Worm (Caenorhabditis elegans) whole organism, L1 larva: Measurements from ENCODE around the gene sup-18.
A peak's percentile ranks its signal among the peaks of the same experiment; 100 is the strongest.

Source experiments
- C04F5.9 ChIP-seq: sonication (generic microtip); optimal IDR thresholded peaks from 2 replicates; lab custom pipeline; 2016; ENCODE audit warnings: missing genetic modification characterization, missing compliant biosample characterization
- C16A3.4 ChIP-seq: fragments of 150-350 bp; optimal IDR thresholded peaks from 2 replicates; lab custom pipeline; 2014; ENCODE audit warnings: missing biosample characterization, missing genetic modification characterization
- C34B4.2 ChIP-seq: sonication (generic microtip); optimal IDR thresholded peaks from 2 replicates; lab custom pipeline; 2017; ENCODE audit warnings: mild to moderate bottlenecking, missing genetic modification characterization, missing compliant biosample characterization
- F16B12.6 ChIP-seq: fragments of 150-350 bp; optimal IDR thresholded peaks from 2 replicates; lab custom pipeline; 2014; ENCODE audit warnings: missing biosample characterization, missing genetic modification characterization
- Y116A8C.19 ChIP-seq: sonication (generic microtip); optimal IDR thresholded peaks from 2 replicates; lab custom pipeline; 2016; ENCODE audit warnings: missing compliant biosample characterization, missing genetic modification characterization, borderline replicate concordance
- aha-1 ChIP-seq: fragments of 150-350 bp; optimal IDR thresholded peaks from 2 replicates; lab custom pipeline; 2014; ENCODE audit warnings: missing biosample characterization, missing genetic modification characterization
- alr-1 ChIP-seq: fragments of 200-800 bp; sonication (Bioruptor generic); optimal IDR thresholded peaks from 2 replicates; lab custom pipeline; 2018; ENCODE audit warnings: borderline replicate concordance, mild to moderate bottlenecking, missing genetic modification characterization, missing compliant biosample characterization
- ceh-8 ChIP-seq: fragments of 200-800 bp; sonication (Bioruptor generic); optimal IDR thresholded peaks from 2 replicates; lab custom pipeline; 2018; ENCODE audit warnings: mild to moderate bottlenecking, missing genetic modification characterization, moderate library complexity, missing compliant biosample characterization
- ceh-82 ChIP-seq, 3 experiments: fragments of 150-350 bp in 1 of 3; sonication (generic microtip) in 2 of 3; optimal IDR thresholded peaks; 2 replicates each; lab custom pipeline; 2014 to 2017; ENCODE audit warnings: missing biosample characterization in 3 of 3, missing genetic modification characterization in 3 of 3
- dpl-1 ChIP-seq, 3 experiments: fragments of 150-350 bp in 2 of 3; sonication (generic microtip) in 1 of 3; optimal IDR thresholded peaks; 2 replicates each; lab custom pipeline; 2014 to 2017; ENCODE audit warnings: missing biosample characterization in 3 of 3, missing genetic modification characterization in 3 of 3, missing genetic modification reagents in 3 of 3
- dsc-1 ChIP-seq: sonication (generic microtip); optimal IDR thresholded peaks from 2 replicates; lab custom pipeline; 2016; ENCODE audit warnings: mild to moderate bottlenecking, missing genetic modification characterization, missing compliant biosample characterization
- efl-1 ChIP-seq, 4 experiments: fragments of 150-350 bp; optimal IDR thresholded peaks in 3 of 4; peaks in 1 of 4; 1 replicate in 1 of 4; 2 replicates in 3 of 4; lab custom pipeline; 2014; ENCODE audit warnings: missing biosample characterization in 2 of 4, missing genetic modification characterization in 2 of 4, missing genetic modification reagents in 2 of 4
- efl-3 ChIP-seq: fragments of 200-800 bp; sonication (Bioruptor generic); optimal IDR thresholded peaks from 2 replicates; lab custom pipeline; 2018; ENCODE audit warnings: mild to moderate bottlenecking, missing genetic modification characterization, missing compliant biosample characterization
- elt-2 ChIP-seq: sonication (generic microtip); optimal IDR thresholded peaks from 2 replicates; lab custom pipeline; 2016; ENCODE audit warnings: missing genetic modification characterization, mild to moderate bottlenecking, inconsistent platforms, missing compliant biosample characterization, missing genetic modification reagents
- elt-3 ChIP-seq, 6 experiments: fragments of 150-350 bp in 1 of 6; sonication (generic microtip); optimal IDR thresholded peaks; 2 replicates each; lab custom pipeline; 2017 to 2018; ENCODE audit warnings: missing biosample characterization in 6 of 6, missing genetic modification characterization in 6 of 6, inconsistent platforms in 1 of 6
- ets-5 ChIP-seq: fragments of 200-800 bp; sonication (Bioruptor generic); IDR thresholded peaks from 2 replicates; pipeline ENCODE4 v1.3.6; 2022; ENCODE audit warnings: missing genetic modification characterization, missing compliant biosample characterization
- fkh-10 ChIP-seq: sonication (generic microtip); optimal IDR thresholded peaks from 2 replicates; lab custom pipeline; 2017; ENCODE audit warnings: missing biosample characterization, missing genetic modification reagents, missing genetic modification characterization
- fos-1 ChIP-seq: fragments of 150-350 bp; optimal IDR thresholded peaks from 2 replicates; lab custom pipeline; 2014; ENCODE audit warnings: missing biosample characterization, missing genetic modification characterization
- grh-1 ChIP-seq: fragments of 200-800 bp; sonication (Bioruptor generic); IDR thresholded peaks from 2 replicates; pipeline ENCODE4 v1.3.6; 2022; ENCODE audit warnings: missing genetic modification reagents, missing genetic modification characterization, missing compliant biosample characterization
- hlh-17 ChIP-seq: fragments of 200-800 bp; sonication (Bioruptor generic); optimal IDR thresholded peaks from 2 replicates; lab custom pipeline; 2018; ENCODE audit warnings: missing genetic modification characterization, mild to moderate bottlenecking, missing compliant biosample characterization, moderate library complexity, borderline replicate concordance
- hlh-4 ChIP-seq: sonication (generic microtip); optimal IDR thresholded peaks from 2 replicates; lab custom pipeline; 2016; ENCODE audit warnings: mild to moderate bottlenecking, missing genetic modification characterization, missing compliant biosample characterization
- isw-1 ChIP-seq: fragments of 200-800 bp; sonication (Bioruptor generic); IDR thresholded peaks from 2 replicates; pipeline ENCODE4 v1.3.6; 2022; ENCODE audit warnings: missing genetic modification characterization, missing compliant biosample characterization
- jun-1 ChIP-seq: fragments of 150-350 bp; optimal IDR thresholded peaks from 2 replicates; lab custom pipeline; 2014; ENCODE audit warnings: missing biosample characterization, missing genetic modification reagents, missing genetic modification characterization
- lin-14 ChIP-seq: fragments of 200-800 bp; sonication (Bioruptor generic); optimal IDR thresholded peaks from 2 replicates; lab custom pipeline; 2018; ENCODE audit warnings: mild to moderate bottlenecking, missing genetic modification characterization, moderate library complexity, missing compliant biosample characterization
- lin-35 ChIP-seq, 2 experiments: fragments of 150-350 bp; optimal IDR thresholded peaks; 2 replicates each; lab custom pipeline; 2014; ENCODE audit warnings: missing biosample characterization in 2 of 2, missing genetic modification characterization in 2 of 2, missing genetic modification reagents in 2 of 2
- lin-39 ChIP-seq: fragments of 150-350 bp; optimal IDR thresholded peaks from 2 replicates; lab custom pipeline; 2014; ENCODE audit warnings: missing biosample characterization, missing genetic modification reagents, missing genetic modification characterization
- lsy-2 ChIP-seq, 2 experiments: fragments of 150-350 bp; optimal IDR thresholded peaks; 2 replicates each; lab custom pipeline; 2014; ENCODE audit warnings: missing biosample characterization in 2 of 2, missing genetic modification characterization in 2 of 2
- mdl-1 ChIP-seq, 2 experiments: fragments of 150-350 bp; optimal IDR thresholded peaks; 2 replicates each; lab custom pipeline; 2014 to 2017; ENCODE audit warnings: missing biosample characterization in 2 of 2, missing genetic modification characterization in 2 of 2, inconsistent platforms in 1 of 2
- mef-2 ChIP-seq: fragments of 150-350 bp; optimal IDR thresholded peaks from 2 replicates; lab custom pipeline; 2014; ENCODE audit warnings: missing biosample characterization, missing genetic modification characterization
- nhr-11 ChIP-seq: fragments of 150-350 bp; optimal IDR thresholded peaks from 2 replicates; lab custom pipeline; 2014; ENCODE audit warnings: missing biosample characterization, missing genetic modification characterization
- nhr-19 ChIP-seq: fragments of 200-800 bp; sonication (Bioruptor generic); conservative IDR thresholded peaks from 2 replicates; pipeline ENCODE4 v1.3.6; 2022; ENCODE audit warnings: missing genetic modification characterization, missing compliant biosample characterization
- nhr-20 ChIP-seq: sonication (generic microtip); optimal IDR thresholded peaks from 2 replicates; lab custom pipeline; 2016; ENCODE audit warnings: mild to moderate bottlenecking, missing genetic modification characterization, missing compliant biosample characterization
- nhr-237 ChIP-seq: fragments of 150-350 bp; optimal IDR thresholded peaks from 2 replicates; lab custom pipeline; 2014; ENCODE audit warnings: missing biosample characterization, missing genetic modification characterization
- nhr-28 ChIP-seq: fragments of 150-350 bp; optimal IDR thresholded peaks from 2 replicates; lab custom pipeline; 2014; ENCODE audit warnings: missing biosample characterization, missing genetic modification characterization
- nhr-47 ChIP-seq: sonication (generic microtip); optimal IDR thresholded peaks from 2 replicates; lab custom pipeline; 2016; ENCODE audit warnings: mild to moderate bottlenecking, missing genetic modification characterization, moderate library complexity, missing compliant biosample characterization
- nhr-76 ChIP-seq: sonication (generic microtip); optimal IDR thresholded peaks from 2 replicates; lab custom pipeline; 2017; ENCODE audit warnings: missing biosample characterization, missing genetic modification characterization
- nhr-77 ChIP-seq: fragments of 150-350 bp; optimal IDR thresholded peaks from 2 replicates; lab custom pipeline; 2014; ENCODE audit warnings: missing biosample characterization, missing genetic modification characterization
- nhr-90 ChIP-seq: sonication (generic microtip); optimal IDR thresholded peaks from 2 replicates; lab custom pipeline; 2016; ENCODE audit warnings: mild to moderate bottlenecking, missing genetic modification characterization, missing compliant biosample characterization; ENCODE audit not compliant: poor library complexity
- pag-3 ChIP-seq: sonication (generic microtip); optimal IDR thresholded peaks from 2 replicates; lab custom pipeline; 2017; ENCODE audit warnings: missing genetic modification characterization, mild to moderate bottlenecking, missing compliant biosample characterization, antibody characterized with exemption, borderline replicate concordance; ENCODE audit not compliant: insufficient read depth
- pqm-1 ChIP-seq: sonication (generic microtip); optimal IDR thresholded peaks from 3 replicates; lab custom pipeline; 2017; ENCODE audit warnings: missing biosample characterization, missing genetic modification characterization
- rnt-1 ChIP-seq: sonication (generic microtip); optimal IDR thresholded peaks from 2 replicates; lab custom pipeline; 2016; ENCODE audit warnings: mild to moderate bottlenecking, missing genetic modification characterization, moderate library complexity, missing compliant biosample characterization
- snpc-4 ChIP-seq: fragments of 150-350 bp; optimal IDR thresholded peaks from 2 replicates; lab custom pipeline; 2014; ENCODE audit warnings: missing biosample characterization, missing genetic modification characterization
- sox-4 ChIP-seq: sonication (generic microtip); optimal IDR thresholded peaks from 2 replicates; lab custom pipeline; 2016; ENCODE audit warnings: missing genetic modification characterization, missing compliant biosample characterization
- swsn-7 ChIP-seq: sonication (generic microtip); optimal IDR thresholded peaks from 2 replicates; lab custom pipeline; 2016; ENCODE audit warnings: missing genetic modification characterization, missing compliant biosample characterization
- tlp-1 ChIP-seq: fragments of 150-350 bp; optimal IDR thresholded peaks from 2 replicates; lab custom pipeline; 2014; ENCODE audit warnings: missing biosample characterization, missing genetic modification characterization
- unc-130 ChIP-seq: fragments of 150-350 bp; optimal IDR thresholded peaks from 2 replicates; lab custom pipeline; 2017; ENCODE audit warnings: missing biosample characterization, missing genetic modification characterization, inconsistent platforms
- unc-30 ChIP-seq: sonication (generic microtip); optimal IDR thresholded peaks from 2 replicates; lab custom pipeline; 2017; ENCODE audit warnings: missing biosample characterization, missing genetic modification characterization
- unc-62 ChIP-seq: fragments of 150-350 bp; optimal IDR thresholded peaks from 2 replicates; lab custom pipeline; 2014; ENCODE audit warnings: missing biosample characterization, missing genetic modification reagents, missing genetic modification characterization
- zag-1 ChIP-seq: fragments of 150-350 bp; optimal IDR thresholded peaks from 2 replicates; lab custom pipeline; 2014; ENCODE audit warnings: missing biosample characterization, missing genetic modification characterization
- zip-4 ChIP-seq: fragments of 200-800 bp; sonication (Bioruptor generic); optimal IDR thresholded peaks from 2 replicates; lab custom pipeline; 2018; ENCODE audit warnings: mild to moderate bottlenecking, missing genetic modification characterization, moderate library complexity, missing compliant biosample characterization
- ztf-11 ChIP-seq, 2 experiments: sonication (generic microtip); optimal IDR thresholded peaks; 2 replicates each; lab custom pipeline; 2016 to 2017; ENCODE audit warnings: missing genetic modification characterization in 2 of 2, missing biosample characterization in 1 of 2, missing compliant biosample characterization in 1 of 2
- ztf-4 ChIP-seq: fragments of 150-350 bp; optimal IDR thresholded peaks from 2 replicates; lab custom pipeline; 2014; ENCODE audit warnings: missing biosample characterization, missing genetic modification characterization

The sup-18 gene

DNA sequence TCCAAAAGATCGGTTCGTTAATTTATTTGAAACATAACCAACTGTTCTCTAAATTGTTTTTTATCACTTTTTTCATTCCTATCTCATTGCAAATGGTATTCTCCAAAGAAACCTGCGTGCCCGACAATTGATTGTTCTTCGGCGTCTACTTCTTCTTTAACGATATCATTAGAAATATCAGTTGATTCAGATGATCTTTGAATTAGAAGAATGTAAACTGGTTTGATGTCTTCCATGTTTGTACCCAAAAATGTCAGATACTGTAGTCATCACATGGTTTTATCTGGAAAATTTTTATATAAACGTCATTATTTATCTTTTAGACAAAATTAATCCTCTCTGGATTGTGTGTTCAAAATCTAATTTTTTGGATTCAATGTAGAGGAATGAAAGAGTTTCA lies 19.0 kb upstream of the sup-18 start (continued):
- TF ChIP-seq ceh-8 = no peak
- no peak for TF ChIP-seq tlp-1 (tag; lab: Kevin White, UChicago)
- TF ChIP-seq dpl-1 (GFP tag; optimal IDR thresholded peaks at IDR 0.05; lab: Kevin White, UChicago) = peak in 1 of 3 experiments; percentile 9
- TF ChIP-seq grh-1 (GFP tag; lab: Robert Waterston, UW) = peak; percentile 83
- TF ChIP-seq fos-1 (tag; lab: Kevin White, UChicago) = no peak
- peak; percentile 36 for TF ChIP-seq nhr-47 (tag; lab: Kevin White, UChicago)
- no peak for TF ChIP-seq unc-130 (tag; lab: Kevin White, UChicago)
- TF ChIP-seq unc-62 (GFP tag; lab: Kevin White, UChicago) = no peak
- peak; percentile 71 for TF ChIP-seq nhr-90 (tag; lab: Kevin White, UChicago)
- no peak for TF ChIP-seq rnt-1 (tag; lab: Kevin White, UChicago)
- no peak for TF ChIP-seq efl-3 (GFP tag; lab: Kevin White, UChicago)
- no peak for TF ChIP-seq unc-30
- TF ChIP-seq lin-39 (tag; lab: Kevin White, UChicago) = no peak
- TF ChIP-seq elt-2 (tag; lab: Kevin White, UChicago) = no peak
- TF ChIP-seq mdl-1 (tag; optimal IDR thresholded peaks at IDR 0.05; lab: Kevin White, UChicago) = no peak
- TF ChIP-seq nhr-11 (tag; lab: Kevin White, UChicago) = no peak
- TF ChIP-seq sox-4 (tag; lab: Kevin White, UChicago) = no peak
- TF ChIP-seq isw-1 = no peak
- no peak for TF ChIP-seq hlh-4 (tag; lab: Kevin White, UChicago)
- TF ChIP-seq jun-1 (tag; lab: Kevin White, UChicago) = no peak
- peak in 1 of 2 experiments; percentile 49 for TF ChIP-seq lin-35 (GFP tag; optimal IDR thresholded peaks at IDR 0.05; lab: Kevin White, UChicago)
- TF ChIP-seq lsy-2 (tag; optimal IDR thresholded peaks at IDR 0.05; lab: Kevin White, UChicago) = peak; percentile 25 to 88
- peak; percentile 57 for TF ChIP-seq lin-14 (GFP tag; lab: Kevin White, UChicago)
- TF ChIP-seq pag-3 (tag; lab: Kevin White, UChicago) = no peak
- TF ChIP-seq swsn-7 (tag; lab: Kevin White, UChicago) = no peak
- no peak for TF ChIP-seq C34B4.2 (tag; lab: Kevin White, UChicago)
- no peak for TF ChIP-seq zip-4
- TF ChIP-seq efl-1 (optimal IDR thresholded peaks at IDR 0.05; lab: Kevin White, UChicago) = no peak
- TF ChIP-seq efl-1 (GFP tag; optimal IDR thresholded peaks at IDR 0.05 in 1 of 2; lab: Kevin White, UChicago) = peak in 1 of 2 experiments; percentile 87
- TF ChIP-seq F16B12.6 = no peak
- no peak for TF ChIP-seq nhr-76
- TF ChIP-seq alr-1 (tag; lab: Kevin White, UChicago) = no peak
- no peak for TF ChIP-seq Y116A8C.19 (tag; lab: Kevin White, UChicago)
- TF ChIP-seq aha-1 (tag; lab: Kevin White, UChicago) = no peak
- TF ChIP-seq dsc-1 (tag; lab: Kevin White, UChicago) = no peak
- no peak for TF ChIP-seq hlh-17
- TF ChIP-seq fkh-10 (GFP tag; lab: Kevin White, UChicago) = no peak
- TF ChIP-seq mef-2 = no peak
- TF ChIP-seq nhr-28 (tag; lab: Kevin White, UChicago) = no peak
- TF ChIP-seq nhr-237 (tag; lab: Kevin White, UChicago) = peak; percentile 1
- TF ChIP-seq C16A3.4 (tag; lab: Kevin White, UChicago) = peak; percentile 22
- TF ChIP-seq nhr-77 (tag; lab: Kevin White, UChicago) = no peak
- no peak for TF ChIP-seq ets-5
- no peak for TF ChIP-seq ztf-4
- no peak for TF ChIP-seq zag-1
- TF ChIP-seq nhr-19 (GFP tag; lab: Robert Waterston, UW) = peak; percentile 80
- TF ChIP-seq ztf-11 (tag; optimal IDR thresholded peaks at IDR 0.05; lab: Kevin White, UChicago) = no peak
- no peak for TF ChIP-seq C04F5.9 (tag; lab: Kevin White, UChicago)
- no peak for TF ChIP-seq ceh-82 (tag; optimal IDR thresholded peaks at IDR 0.05; lab: Kevin White, UChicago)
- TF ChIP-seq elt-3 (tag; optimal IDR thresholded peaks at IDR 0.05; lab: Kevin White, UChicago) = peak in 5 of 6 experiments; percentile 27 to 85 (median 48)
- no peak for TF ChIP-seq pqm-1 (tag; lab: Kevin White, UChicago)
- no peak for TF ChIP-seq snpc-4
- TF ChIP-seq nhr-20 (tag; lab: Kevin White, UChicago) = peak; percentile 81
